Worm (Caenorhabditis elegans) whole organism, L4/young adult: Measurements from ENCODE around the gene nol-6.

Experiments
- W03F9.2 ChIP-seq: fragments of 150-350 bp; optimal IDR thresholded peaks from 2 replicates; lab custom pipeline; 2014; ENCODE audit warnings: missing biosample characterization, missing genetic modification characterization
- dao-5 ChIP-seq: sonication (generic microtip); optimal IDR thresholded peaks from 2 replicates; lab custom pipeline; 2016; ENCODE audit warnings: missing genotype, missing genetic modification characterization, moderate library complexity, missing compliant biosample characterization
- him-1 ChIP-seq: sonication (generic microtip); optimal IDR thresholded peaks from 2 replicates; lab custom pipeline; 2016; ENCODE audit warnings: missing genotype, missing genetic modification reagents, missing genetic modification characterization, missing compliant biosample characterization

nol-6 gene

DNA sequence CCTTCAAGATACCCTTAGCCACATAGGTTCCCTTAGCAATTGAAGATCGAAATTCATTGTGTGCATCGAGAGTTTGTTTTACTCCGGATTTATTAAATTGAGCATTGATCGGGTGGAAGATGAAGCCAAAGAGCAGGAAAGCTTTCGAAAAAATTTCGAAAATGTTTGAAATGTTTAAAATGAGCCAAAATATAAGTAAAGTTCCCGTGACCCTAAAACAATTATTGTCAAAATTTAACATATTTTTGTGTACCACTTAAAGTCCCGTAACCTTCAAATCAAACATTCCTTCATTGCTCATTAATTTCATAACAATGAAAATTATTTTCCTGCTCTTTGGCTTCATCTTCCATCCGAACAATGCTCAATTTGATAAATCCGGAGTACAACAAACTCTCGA, 7.6 kb upstream of the nol-6 start, which contains the start of gene scl-17:
scl-17 (plus strand) TSS at position 301 of the 400 bp plus-strand sequence.
- TF ChIP-seq W03F9.2 (tag; lab: Kevin White, UChicago) (no peak), him-1 (tag; lab: Kevin White, UChicago) (no peak), dao-5 (tag; lab: Kevin White, UChicago) (no peak)

DNA sequence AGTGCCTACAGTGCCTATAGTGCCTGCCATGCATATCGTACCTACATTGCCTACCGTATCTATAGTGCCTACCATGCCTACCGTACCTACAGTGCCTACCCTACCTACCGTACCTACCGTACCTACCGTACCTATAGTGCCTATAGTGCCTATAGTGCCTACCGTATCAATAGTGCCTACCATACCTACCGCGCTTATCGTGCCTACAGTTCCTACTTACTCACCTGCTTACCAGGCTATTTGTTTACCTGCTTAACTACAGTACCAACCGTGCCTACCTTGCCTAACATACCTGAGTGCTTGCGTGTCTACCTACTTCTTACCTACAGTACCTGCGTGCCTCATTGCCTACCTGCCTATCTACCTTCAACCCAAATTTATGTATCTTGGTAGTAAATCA, 4.2 kb upstream of the nol-6 start:
- TF ChIP-seq dao-5 (tag; lab: Kevin White, UChicago) (no peak), him-1 (tag; lab: Kevin White, UChicago) (no peak), W03F9.2 (tag; lab: Kevin White, UChicago) (no peak)

DNA sequence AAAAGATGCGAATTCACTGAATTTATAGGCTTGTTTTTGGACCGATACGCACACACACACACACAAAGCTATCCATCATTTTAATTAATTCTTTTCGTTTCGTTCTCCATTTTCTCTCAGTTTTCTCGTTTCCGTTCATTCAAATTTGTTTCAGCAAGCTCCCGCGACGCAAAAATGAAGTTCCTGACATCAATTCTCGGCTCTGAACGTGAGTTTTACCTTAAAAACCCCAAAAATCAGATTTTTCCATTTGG, 964 bp upstream of the nol-6 start, which contains the start of gene Y51H7C.3:
Y51H7C.3 (plus strand) TSS at position 155 of the 254 bp plus-strand sequence.
- TF ChIP-seq W03F9.2 (tag; lab: Kevin White, UChicago) (no peak), him-1 (tag; lab: Kevin White, UChicago) (no peak), dao-5 (tag; lab: Kevin White, UChicago) (no peak)

DNA sequence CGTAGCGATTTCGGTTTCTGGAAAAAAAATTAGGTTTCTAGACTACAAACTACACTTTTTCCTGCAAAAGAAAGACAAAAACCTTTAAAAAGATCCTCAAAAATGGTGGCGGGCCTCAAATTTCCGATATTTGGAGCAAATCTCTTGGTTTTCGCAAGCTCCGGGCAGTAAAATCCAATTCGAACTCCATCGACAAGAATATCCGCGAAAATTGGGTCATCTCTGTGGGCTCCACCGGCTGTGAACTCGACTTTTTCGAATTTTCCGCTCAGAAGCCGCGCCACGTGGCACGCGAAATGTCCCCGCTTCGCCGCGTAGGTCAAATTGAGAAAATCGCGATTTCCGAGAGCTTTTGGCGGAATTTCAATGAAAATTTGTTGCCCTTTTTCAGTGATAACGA, 584 bp downstream of the nol-6 start:
- TF ChIP-seq W03F9.2 (tag; lab: Kevin White, UChicago) (no peak), him-1 (tag; lab: Kevin White, UChicago) (no peak), dao-5 (tag; lab: Kevin White, UChicago) (no peak)

DNA sequence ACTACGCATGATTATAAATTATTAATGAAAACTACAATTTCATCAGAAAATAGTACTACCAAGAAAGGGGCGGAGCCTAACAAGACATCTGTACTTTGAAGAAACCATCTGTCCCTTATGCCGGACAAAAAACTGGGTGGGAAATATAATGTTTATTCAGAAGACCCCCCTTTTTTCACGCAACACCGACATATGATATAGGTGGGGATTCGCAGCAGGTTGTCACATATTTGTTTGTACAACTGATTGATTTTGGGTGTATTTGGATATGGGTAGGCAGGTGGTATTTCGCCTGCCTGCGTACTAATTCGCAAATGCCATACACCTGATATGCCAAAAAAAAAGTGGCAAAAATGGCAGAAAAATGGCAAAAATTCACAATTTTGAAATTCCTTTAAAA, 13.6 kb downstream of the nol-6 start, which contains the start of gene Y51H7C.10:
Y51H7C.10 (minus strand) TSS at position 101 of the 400 bp plus-strand sequence.
- TF ChIP-seq him-1 (tag; lab: Kevin White, UChicago) (no peak), W03F9.2 (tag; lab: Kevin White, UChicago) (no peak), dao-5 (tag; lab: Kevin White, UChicago) (no peak)

DNA sequence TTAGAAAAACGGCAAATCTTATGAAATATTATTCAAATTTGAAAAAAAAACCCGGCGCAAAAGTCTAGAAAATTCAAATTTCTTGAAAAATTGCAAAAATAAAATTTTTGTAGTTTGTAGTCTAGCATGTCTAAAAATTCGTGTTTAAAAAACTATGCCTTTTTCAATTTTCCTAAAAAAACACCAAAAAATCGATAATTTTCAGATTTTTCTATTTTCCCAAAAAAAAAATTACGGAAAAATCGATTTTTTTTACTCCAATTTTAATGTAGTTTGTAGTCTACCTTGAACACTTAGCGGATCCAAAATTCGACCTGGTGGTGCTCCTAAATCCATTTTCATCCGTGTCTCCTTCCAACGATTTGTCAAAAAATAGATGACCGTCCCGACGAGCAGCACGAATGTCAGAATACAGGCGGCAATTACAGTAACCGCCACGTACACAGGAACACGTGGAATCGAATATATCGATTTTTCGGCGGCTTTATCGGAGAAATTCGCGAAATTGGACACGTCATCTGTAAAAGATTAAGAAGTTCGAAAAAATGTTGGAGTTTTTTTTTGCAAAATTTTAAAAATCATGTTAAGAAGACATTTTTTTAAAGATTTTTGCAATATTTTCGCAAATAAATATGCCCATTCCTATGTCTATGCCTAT, 16.4 kb downstream of the nol-6 start:
- TF ChIP-seq him-1 (tag; lab: Kevin White, UChicago) (no peak), W03F9.2 (tag; lab: Kevin White, UChicago) (no peak)

DNA sequence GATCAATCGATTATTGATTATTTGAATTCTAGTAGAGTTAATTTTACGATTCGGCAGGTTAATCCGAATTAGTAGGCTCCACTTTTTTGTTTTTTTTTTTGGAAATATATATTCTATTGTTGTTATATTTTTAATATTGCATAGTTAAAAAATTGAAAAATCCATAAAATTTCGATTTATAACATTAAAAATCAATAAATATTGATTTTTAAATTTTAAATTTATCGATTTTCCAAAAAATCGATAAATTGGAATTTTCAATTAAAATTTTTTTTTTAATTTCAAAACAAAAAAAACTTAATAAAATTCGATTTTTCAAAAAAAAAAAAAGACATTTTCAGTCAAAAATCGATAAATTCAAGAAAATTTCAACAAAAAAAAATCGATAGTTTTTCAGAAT, 17.3 kb downstream of the nol-6 start:
- TF ChIP-seq him-1 (tag; lab: Kevin White, UChicago), result no peak
- no peak for TF ChIP-seq W03F9.2 (tag; lab: Kevin White, UChicago)
- no peak for TF ChIP-seq dao-5 (tag; lab: Kevin White, UChicago)

DNA sequence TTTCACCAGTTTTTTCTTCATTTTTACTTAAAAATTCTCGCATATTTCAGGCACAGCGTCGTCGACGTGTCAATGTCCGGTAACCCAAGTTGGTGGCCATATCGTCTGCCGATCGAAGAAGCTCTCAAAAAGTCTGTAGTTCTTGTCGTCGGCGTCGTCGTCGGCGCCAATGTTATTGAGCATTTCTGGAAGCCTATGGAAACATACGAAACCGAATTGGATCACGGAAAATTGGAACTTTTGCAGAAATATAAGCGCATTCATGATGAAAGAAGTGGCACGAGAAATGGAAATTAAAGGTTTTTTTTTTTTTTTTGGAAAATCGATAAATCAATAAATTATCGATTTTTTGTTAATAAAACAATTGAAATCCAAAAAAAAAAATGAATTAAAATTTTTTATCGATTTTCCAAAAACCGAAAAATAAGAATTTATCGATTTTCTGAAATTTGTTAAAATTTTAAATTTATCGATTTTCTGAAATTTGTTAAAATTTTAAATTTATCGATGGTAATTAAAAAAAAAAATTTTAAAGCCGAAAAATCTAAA, 24.9 kb downstream of the nol-6 start, which contains the start of gene alkb-1:
alkb-1 (plus strand) TSS at position 51 of the 549 bp plus-strand sequence.
- no peak for TF ChIP-seq dao-5 (tag; lab: Kevin White, UChicago)
- TF ChIP-seq W03F9.2 (tag; lab: Kevin White, UChicago), result no peak
- TF ChIP-seq him-1 (tag; lab: Kevin White, UChicago), result no peak

DNA sequence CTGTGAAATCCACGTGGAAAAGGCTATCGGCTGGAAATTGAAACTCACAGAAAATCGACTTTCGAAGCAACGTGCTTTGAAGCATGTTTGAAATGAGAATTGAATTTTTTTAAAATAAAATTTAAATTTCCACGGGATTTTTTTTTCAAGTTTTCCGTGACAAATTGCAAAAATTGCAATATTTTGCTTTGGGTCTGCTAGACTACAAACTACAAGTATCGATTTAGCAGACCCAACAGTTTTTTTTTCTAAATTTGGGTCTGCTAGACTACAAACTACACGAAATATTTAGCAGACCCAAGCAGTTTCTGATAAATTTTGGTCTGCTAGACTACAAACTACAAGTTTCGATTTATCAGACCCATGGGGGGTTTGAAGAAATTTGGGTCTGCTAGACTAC, 25.9 kb downstream of the nol-6 start, which contains the start of gene Y51H7C.9:
Y51H7C.9 (minus strand) TSS at position 101 of the 400 bp plus-strand sequence.
- TF ChIP-seq dao-5 (tag; lab: Kevin White, UChicago) (no peak), him-1 (tag; lab: Kevin White, UChicago) (no peak), W03F9.2 (tag; lab: Kevin White, UChicago) (no peak)

DNA sequence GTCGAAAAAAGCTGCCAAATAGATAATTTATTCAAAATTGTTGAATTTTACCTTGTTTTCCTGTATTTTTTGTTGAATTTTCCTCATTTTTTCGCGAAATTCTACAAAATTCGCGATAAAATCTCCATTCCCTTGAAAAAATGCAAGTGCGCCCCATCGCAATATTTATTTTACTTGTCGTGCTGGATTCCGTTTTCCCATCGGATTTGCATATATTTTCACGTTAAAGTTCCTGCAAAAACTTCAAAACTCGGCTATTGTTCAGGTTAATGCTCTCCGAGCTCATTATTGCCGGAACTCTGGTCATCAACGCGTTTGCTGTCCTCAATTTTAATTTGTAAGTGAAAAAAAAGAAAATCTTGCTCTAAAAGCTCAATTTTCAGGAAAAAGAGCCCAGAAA, 34.2 kb downstream of the nol-6 start, which contains the start of the genes Y51H7C.41 and cogc-4:
Y51H7C.41 (plus strand) TSS at position 266 of the 400 bp plus-strand sequence.
cogc-4 (plus strand) TSS at position 386 of the 400 bp plus-strand sequence.
- TF ChIP-seq him-1 (tag; lab: Kevin White, UChicago) (no peak), dao-5 (tag; lab: Kevin White, UChicago) (no peak), W03F9.2 (tag; lab: Kevin White, UChicago) (no peak)

DNA sequence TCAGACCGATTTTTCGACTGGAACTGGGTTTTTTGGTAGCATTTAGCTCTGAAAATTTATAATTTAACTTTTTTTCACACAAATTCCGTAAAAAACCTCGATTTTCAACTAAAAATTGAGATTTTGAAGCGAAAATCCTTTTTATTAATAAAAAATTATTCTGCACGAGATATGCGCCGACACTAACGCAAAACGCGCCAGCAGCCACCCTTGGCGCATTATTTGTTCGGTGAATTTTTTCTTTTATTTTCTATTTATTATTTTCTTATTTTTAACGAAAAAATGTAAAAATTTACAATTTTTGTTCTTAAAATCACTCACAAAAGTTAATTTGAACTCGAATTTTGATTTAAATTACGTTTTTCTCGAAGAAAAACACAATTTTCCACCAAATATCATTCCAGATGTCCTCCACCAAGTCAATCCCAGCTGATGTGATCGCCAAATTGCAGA, 35.1 kb downstream of the nol-6 start, which contains the start of gene Y51H7C.7:
Y51H7C.7 (plus strand) TSS at position 403 of the 453 bp plus-strand sequence.
- TF ChIP-seq W03F9.2 (tag; lab: Kevin White, UChicago) (no peak), him-1 (tag; lab: Kevin White, UChicago) (no peak), dao-5 (tag; lab: Kevin White, UChicago) (no peak)

DNA sequence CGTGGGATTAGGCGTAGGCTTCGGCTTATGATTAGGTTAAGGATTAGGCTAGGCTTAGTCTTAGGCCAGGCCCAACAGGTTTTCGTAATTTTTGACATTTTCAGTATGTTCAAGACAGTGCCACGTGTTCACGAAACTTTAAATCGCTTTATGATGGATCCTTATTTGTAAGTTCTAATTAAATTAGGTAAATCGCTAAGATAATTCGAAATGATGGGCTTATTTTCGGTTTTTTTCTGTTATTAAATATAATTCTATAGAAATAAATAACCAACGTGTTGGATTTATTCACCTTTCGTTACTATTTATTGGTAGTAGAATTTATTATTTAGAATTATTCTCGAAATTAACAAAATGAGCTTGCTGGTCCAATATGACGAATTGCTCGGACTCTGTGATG, 35.8 kb downstream of the nol-6 start, which contains the start of gene Y51H7C.8:
Y51H7C.8 (plus strand) TSS at position 301 of the 400 bp plus-strand sequence.
- no peak for TF ChIP-seq dao-5 (tag; lab: Kevin White, UChicago)
- TF ChIP-seq him-1 (tag; lab: Kevin White, UChicago), result no peak
- TF ChIP-seq W03F9.2 (tag; lab: Kevin White, UChicago), result no peak

DNA sequence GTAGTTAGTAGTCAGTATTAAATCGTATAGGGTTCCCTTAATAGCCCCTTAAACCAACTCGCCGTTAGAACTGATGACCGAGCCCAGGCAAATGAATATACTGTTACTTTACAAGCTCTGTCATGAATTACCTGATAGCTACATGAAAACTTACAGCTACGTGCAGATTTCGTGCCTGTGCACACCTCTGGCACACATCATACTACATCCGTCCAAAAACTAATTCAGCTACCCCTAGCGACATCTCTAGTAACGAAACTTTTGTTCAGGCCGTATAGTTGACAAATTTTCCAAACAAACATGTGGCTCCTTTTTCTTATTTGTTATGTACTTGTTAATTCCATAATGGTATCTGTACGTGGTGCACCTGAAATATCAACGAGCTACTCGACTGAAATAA, 37.2 kb downstream of the nol-6 start, which contains the start of gene F54D12.1:
F54D12.1 (plus strand) TSS at position 301 of the 400 bp plus-strand sequence.
- TF ChIP-seq W03F9.2 (tag; lab: Kevin White, UChicago) (no peak), dao-5 (tag; lab: Kevin White, UChicago) (no peak), him-1 (tag; lab: Kevin White, UChicago) (no peak)
